Fruit fly (Drosophila melanogaster): ENCODE results near the gene CG8132.

The CG8132 gene

dm6 chr3R:9401127-9401603 lies at the start of gene CG8132, which contains the start of gene RpL34b (continued):
- TF ChIP-seq YL-1 (GFP tag; optimal IDR thresholded peaks at IDR 0.05) (peak; percentile 100), CHES-1-like (GFP tag; optimal IDR thresholded peaks at IDR 0.05) (peak; percentile 96), CG10462 (GFP tag; optimal IDR thresholded peaks at IDR 0.05) (peak; percentile 89), cad (GFP tag; optimal IDR thresholded peaks at IDR 0.05) (no peak), CG3847 (GFP tag; IDR thresholded peaks at IDR 0.05) (peak; percentile 99), org-1 (GFP tag; optimal IDR thresholded peaks at IDR 0.05) (peak; percentile 88), inv (GFP tag; IDR thresholded peaks at IDR 0.05; ENCODE audit: partially characterized antibody) (peak; percentile 34; the same call in 1 of the 2 replicates), Doc2 (GFP tag; IDR thresholded peaks at IDR 0.05) (peak; percentile 89), croc (GFP tag; conservative IDR thresholded peaks at IDR 0.05) (peak; percentile 87), Pdp1 (GFP tag; optimal IDR thresholded peaks at IDR 0.05) (peak; percentile 94 to 97), nmo (GFP tag; optimal IDR thresholded peaks at IDR 0.05) (peak; percentile 95), Dip2 (GFP tag; IDR thresholded peaks at IDR 0.05) (peak; percentile 34; the same call in 1 of the 2 replicates), HLHmδ (GFP tag; optimal IDR thresholded peaks at IDR 0.05) (peak; percentile 96), ci (GFP tag; IDR thresholded peaks at IDR 0.05) (peak; percentile 97), MESR4 (GFP tag; optimal IDR thresholded peaks at IDR 0.05) (peak; percentile 94), CG6654 (GFP tag; optimal IDR thresholded peaks at IDR 0.05) (peak; percentile 71), Lim3 (GFP tag; IDR thresholded peaks at IDR 0.05) (peak; percentile 62; the same call in 1 of the 2 replicates), oc (tag; optimal IDR thresholded peaks at IDR 0.05) (peak; percentile 91), CG7556 (GFP tag; optimal IDR thresholded peaks at IDR 0.05) (peak; percentile 93), tup (GFP tag; optimal IDR thresholded peaks at IDR 0.05) (peak; percentile 92), h (optimal IDR thresholded peaks at IDR 0.05) (no peak), bsh (GFP tag; optimal IDR thresholded peaks at IDR 0.05) (peak; percentile 47 to 93), CG7271 (tag; optimal IDR thresholded peaks at IDR 0.05) (peak; percentile 86), CG10979 (tag; optimal IDR thresholded peaks at IDR 0.05) (peak; percentile 89), seq (GFP tag; IDR thresholded peaks at IDR 0.05) (peak; percentile 94), CG2116 (GFP tag; optimal IDR thresholded peaks at IDR 0.05) (peak; percentile 91), repo (GFP tag; optimal IDR thresholded peaks at IDR 0.05) (peak; percentile 89), so (GFP tag; IDR thresholded peaks at IDR 0.05) (peak; percentile 90), CG2129 (GFP tag; IDR thresholded peaks at IDR 0.05; ENCODE audit: partially characterized antibody) (no peak), CG17829 (tag; optimal IDR thresholded peaks at IDR 0.05) (peak; percentile 96), NC2α (GFP tag; optimal IDR thresholded peaks at IDR 0.05) (peak; percentile 83), zfh1 (GFP tag; IDR thresholded peaks at IDR 0.05) (peak; percentile 97), ranshi (GFP tag; IDR thresholded peaks at IDR 0.05) (peak; percentile 93), CG13296 (GFP tag; optimal IDR thresholded peaks at IDR 0.05) (peak; percentile 97), Hr78 (GFP tag; optimal IDR thresholded peaks at IDR 0.05) (no peak), gt (GFP tag; IDR thresholded peaks at IDR 0.05) (peak; percentile 93), Kr (GFP tag; optimal IDR thresholded peaks at IDR 0.05) (peak; percentile 16), CG7357 (GFP tag; IDR thresholded peaks at IDR 0.05) (peak; percentile 83), CG8478 (optimal IDR thresholded peaks at IDR 0.05) (no peak), gro (GFP tag; optimal IDR thresholded peaks at IDR 0.05) (peak; percentile 95), CG16815 (GFP tag; optimal IDR thresholded peaks at IDR 0.05) (peak; percentile 95), sqz (GFP tag; optimal IDR thresholded peaks at IDR 0.05) (peak; percentile 90), CG4328 (GFP tag; optimal IDR thresholded peaks at IDR 0.05) (peak; percentile 97), Aef1 (GFP tag; IDR thresholded peaks at IDR 0.05) (peak; percentile 97), bab2 (GFP tag; optimal IDR thresholded peaks at IDR 0.05) (peak; percentile 93), CG10959 (GFP tag; IDR thresholded peaks at IDR 0.05) (peak; percentile 88), Taf1 (GFP tag; IDR thresholded peaks at IDR 0.05) (peak; percentile 89), vnd (GFP tag; IDR thresholded peaks at IDR 0.05; ENCODE audit: partially characterized antibody) (no peak), CG18011 (GFP tag; optimal IDR thresholded peaks at IDR 0.05) (peak; percentile 87), mld (GFP tag; IDR thresholded peaks at IDR 0.05; ENCODE audit: partially characterized antibody) (no peak), twi (tag; optimal IDR thresholded peaks at IDR 0.05) (peak; percentile 92)
